Fruit fly (Drosophila melanogaster) whole organism: ENCODE measurements around the gene CG32755.

Source experiments
- CG8478 ChIP-seq: fragments of >200 bp; optimal IDR thresholded peaks from 2 replicates; lab custom pipeline; 2018; ENCODE audit warnings: inconsistent platforms
- Dll ChIP-seq: fragments of >200 bp; optimal IDR thresholded peaks from 2 replicates; lab custom pipeline; 2017
- EcR ChIP-seq, 2 experiments: fragments of >200 bp; optimal IDR thresholded peaks; 2 replicates each; lab custom pipeline; 2017; ENCODE audit warnings: missing biosample characterization in 2 of 2, missing genetic modification characterization in 2 of 2, missing genetic modification reagents in 2 of 2
- pan ChIP-seq: fragments of >200 bp; optimal IDR thresholded peaks from 2 replicates; lab custom pipeline; 2017
- psq ChIP-seq: fragments of >200 bp; optimal IDR thresholded peaks from 2 replicates; lab custom pipeline; 2017
- usp ChIP-seq: fragments of >200 bp; optimal IDR thresholded peaks from 2 replicates; lab custom pipeline; 2017; ENCODE audit warnings: missing biosample characterization, missing genetic modification characterization, mixed read lengths

- TF ChIP-seq pan (lab: Kevin White, UChicago) (no peak), CG8478 (lab: Kevin White, UChicago) (no peak), EcR (GFP tag; optimal IDR thresholded peaks at IDR 0.05; lab: Kevin White, UChicago) (no peak), Dll (no peak), psq (lab: Kevin White, UChicago) (no peak), usp (GFP tag; lab: Kevin White, UChicago) (no peak)
These were observed 22.0 kb downstream of the CG32755 start for dm6 chrX:5972030-5972429.
